Fruit fly (Drosophila melanogaster) whole organism, prepupa: ENCODE data around the gene SPARC.

ENCODE experiments used
- Blimp-1 ChIP-seq: fragments of 200-800 bp; sonication (Bioruptor generic); optimal IDR thresholded peaks from 3 replicates; lab custom pipeline; 2017; ENCODE audit warnings: missing biosample characterization, missing genetic modification characterization, mild to moderate bottlenecking, moderate library complexity, missing genetic modification reagents
- CG10631 ChIP-seq: fragments of 200-800 bp; sonication (Bioruptor generic); optimal IDR thresholded peaks from 2 replicates; lab custom pipeline; 2016; ENCODE audit warnings: missing biosample characterization, missing genetic modification characterization
- CG10669 ChIP-seq: fragments of 200-800 bp; sonication (Bioruptor generic); optimal IDR thresholded peaks from 3 replicates; lab custom pipeline; 2018; ENCODE audit warnings: missing biosample characterization, mild to moderate bottlenecking, missing genetic modification characterization, moderate library complexity
- CG11294 ChIP-seq: fragments of 200-800 bp; sonication (Bioruptor generic); IDR thresholded peaks from 2 replicates; pipeline ENCODE4 v1.3.6; 2022; ENCODE audit warnings: missing biosample characterization, missing genetic modification characterization
- CG11902 ChIP-seq: fragments of 200-800 bp; sonication (Bioruptor generic); optimal IDR thresholded peaks from 3 replicates; lab custom pipeline; 2016; ENCODE audit warnings: missing biosample characterization, missing genetic modification characterization
- CG15336 ChIP-seq: fragments of 200-800 bp; sonication (Bioruptor generic); IDR thresholded peaks from 2 replicates; pipeline ENCODE4 v1.3.6; 2022; ENCODE audit warnings: missing biosample characterization, missing genetic modification characterization
- CG1621 ChIP-seq: fragments of 200-800 bp; sonication (Bioruptor generic); optimal IDR thresholded peaks from 3 replicates; lab custom pipeline; 2018; ENCODE audit warnings: missing biosample characterization, mild to moderate bottlenecking, missing genetic modification characterization
- CG16779 ChIP-seq: fragments of 200-800 bp; sonication (Bioruptor generic); optimal IDR thresholded peaks from 3 replicates; lab custom pipeline; 2017; ENCODE audit warnings: missing biosample characterization, mild to moderate bottlenecking, missing genetic modification characterization
- CG3032 ChIP-seq: fragments of 200-800 bp; optimal IDR thresholded peaks from 2 replicates; lab custom pipeline; 2019; ENCODE audit warnings: missing biosample characterization, mild to moderate bottlenecking, missing genetic modification characterization, moderate library complexity
- CG31627 ChIP-seq: fragments of 200-800 bp; sonication (Bioruptor generic); optimal IDR thresholded peaks from 3 replicates; lab custom pipeline; 2016; ENCODE audit warnings: missing biosample characterization, missing genetic modification characterization
- CG34406 ChIP-seq: fragments of 200-800 bp; sonication (Bioruptor generic); optimal IDR thresholded peaks from 3 replicates; lab custom pipeline; 2016; ENCODE audit warnings: missing biosample characterization, missing genetic modification characterization
- CG3919 ChIP-seq: fragments of 200-800 bp; sonication (Bioruptor generic); optimal IDR thresholded peaks from 3 replicates; lab custom pipeline; 2016; ENCODE audit warnings: missing biosample characterization, missing genetic modification characterization
- CG4318 ChIP-seq: fragments of 200-800 bp; sonication (Bioruptor generic); optimal IDR thresholded peaks from 3 replicates; lab custom pipeline; 2017; ENCODE audit warnings: missing biosample characterization, mild to moderate bottlenecking, missing genetic modification characterization
- CG6163 ChIP-seq: fragments of 200-800 bp; sonication (Bioruptor generic); IDR thresholded peaks from 3 replicates; pipeline ENCODE4 v1.3.6; 2022; ENCODE audit warnings: missing biosample characterization, missing genetic modification characterization
- CG6276 ChIP-seq: fragments of 200-800 bp; sonication (Bioruptor generic); optimal IDR thresholded peaks from 2 replicates; lab custom pipeline; 2017; ENCODE audit warnings: missing biosample characterization, mild to moderate bottlenecking, missing genetic modification characterization
- CG6792 ChIP-seq: fragments of 200-800 bp; sonication (Bioruptor generic); optimal IDR thresholded peaks from 3 replicates; lab custom pipeline; 2016; ENCODE audit warnings: missing biosample characterization, missing genetic modification characterization
- CG7368 ChIP-seq: fragments of 200-800 bp; sonication (Bioruptor generic); optimal IDR thresholded peaks from 3 replicates; lab custom pipeline; 2016; ENCODE audit warnings: missing biosample characterization, missing genetic modification characterization
- CG8119 ChIP-seq: fragments of 200-800 bp; sonication (Bioruptor generic); IDR thresholded peaks from 3 replicates; pipeline ENCODE4 v1.3.6; 2022; ENCODE audit warnings: missing biosample characterization, missing genetic modification characterization
- CG8319 ChIP-seq: fragments of 200-800 bp; sonication (Bioruptor generic); optimal IDR thresholded peaks from 3 replicates; lab custom pipeline; 2016; ENCODE audit warnings: missing biosample characterization, missing genetic modification characterization
- CG8632 ChIP-seq: fragments of 200-800 bp; sonication (Bioruptor generic); optimal IDR thresholded peaks from 3 replicates; lab custom pipeline; 2016; ENCODE audit warnings: missing biosample characterization, missing genetic modification characterization
- CG9139 ChIP-seq: fragments of 200-800 bp; sonication (Bioruptor generic); optimal IDR thresholded peaks from 3 replicates; lab custom pipeline; 2017; ENCODE audit warnings: missing biosample characterization, mild to moderate bottlenecking, missing genetic modification characterization
- Eip75B ChIP-seq: fragments of 200-800 bp; sonication (Bioruptor generic); optimal IDR thresholded peaks from 3 replicates; lab custom pipeline; 2016; ENCODE audit warnings: missing biosample characterization, missing genetic modification characterization
- Eip78C ChIP-seq: fragments of 200-800 bp; sonication (Bioruptor generic); peaks from one replicate; lab custom pipeline; 2016; ENCODE audit warnings: missing biosample characterization, missing genetic modification characterization
- Eip93F ChIP-seq: fragments of 200-800 bp; sonication (Bioruptor generic); optimal IDR thresholded peaks from 2 replicates; lab custom pipeline; 2016; ENCODE audit warnings: missing biosample characterization, mild to moderate bottlenecking, missing genetic modification characterization
- Ets21C ChIP-seq: fragments of 200-800 bp; sonication (Bioruptor generic); optimal IDR thresholded peaks from 3 replicates; lab custom pipeline; 2016; ENCODE audit warnings: missing biosample characterization, missing genetic modification characterization
- Ets96B ChIP-seq: fragments of 200-800 bp; optimal IDR thresholded peaks from 2 replicates; lab custom pipeline; 2019; ENCODE audit warnings: missing biosample characterization, mild to moderate bottlenecking, missing genetic modification characterization, moderate library complexity
- Gug ChIP-seq: fragments of 200-800 bp; sonication (Bioruptor generic); IDR thresholded peaks from 2 replicates; pipeline ENCODE4 v1.3.6; 2022; ENCODE audit warnings: missing biosample characterization, missing genetic modification characterization
- Hr38 ChIP-seq: sonication (Bioruptor generic); optimal IDR thresholded peaks from 2 replicates; lab custom pipeline; 2016; ENCODE audit warnings: missing biosample characterization, missing genetic modification characterization
- Hr39 ChIP-seq: fragments of 200-800 bp; sonication (Bioruptor generic); optimal IDR thresholded peaks from 2 replicates; lab custom pipeline; 2016; ENCODE audit warnings: missing biosample characterization, missing genetic modification characterization
- Hr4 ChIP-seq: fragments of 200-800 bp; sonication (Bioruptor generic); optimal IDR thresholded peaks from 3 replicates; lab custom pipeline; 2016; ENCODE audit warnings: missing biosample characterization, missing genetic modification characterization
- Lpt ChIP-seq: fragments of 200-800 bp; sonication (Bioruptor generic); optimal IDR thresholded peaks from 3 replicates; lab custom pipeline; 2016; ENCODE audit warnings: missing biosample characterization, missing genetic modification characterization
- Met ChIP-seq: fragments of 200-800 bp; sonication (Bioruptor generic); optimal IDR thresholded peaks from 3 replicates; lab custom pipeline; 2016; ENCODE audit warnings: missing biosample characterization, missing genetic modification characterization
- OdsH ChIP-seq: fragments of 200-800 bp; sonication (Bioruptor generic); optimal IDR thresholded peaks from 3 replicates; lab custom pipeline; 2016; ENCODE audit warnings: missing biosample characterization, missing genetic modification characterization
- Smox ChIP-seq: fragments of 200-800 bp; sonication (Bioruptor generic); optimal IDR thresholded peaks from 3 replicates; lab custom pipeline; 2016; ENCODE audit warnings: missing biosample characterization, missing genetic modification characterization
- Sox102F ChIP-seq: fragments of 200-800 bp; sonication (Bioruptor generic); optimal IDR thresholded peaks from 2 replicates; lab custom pipeline; 2016; ENCODE audit warnings: missing biosample characterization, mild to moderate bottlenecking, missing genetic modification characterization
- Sox14 ChIP-seq: fragments of 200-800 bp; sonication (Bioruptor generic); optimal IDR thresholded peaks from 3 replicates; lab custom pipeline; 2016; ENCODE audit warnings: missing biosample characterization, missing genetic modification characterization
- Sox15 ChIP-seq: fragments of 200-800 bp; sonication (Bioruptor generic); optimal IDR thresholded peaks from 3 replicates; lab custom pipeline; 2016; ENCODE audit warnings: missing biosample characterization, missing genetic modification characterization
- achi ChIP-seq: fragments of 200-800 bp; sonication (Bioruptor generic); optimal IDR thresholded peaks from 3 replicates; lab custom pipeline; 2016; ENCODE audit warnings: missing biosample characterization, missing genetic modification characterization
- acj6 ChIP-seq: fragments of 200-800 bp; sonication (Bioruptor generic); optimal IDR thresholded peaks from 3 replicates; lab custom pipeline; 2016; ENCODE audit warnings: missing biosample characterization, missing genetic modification characterization
- cyc ChIP-seq: fragments of 200-800 bp; sonication (Bioruptor generic); optimal IDR thresholded peaks from 3 replicates; lab custom pipeline; 2016; ENCODE audit warnings: missing biosample characterization, missing genetic modification characterization
- dac ChIP-seq: fragments of 200-800 bp; sonication (Bioruptor generic); optimal IDR thresholded peaks from 2 replicates; lab custom pipeline; 2017; ENCODE audit warnings: missing biosample characterization, mild to moderate bottlenecking, missing genetic modification characterization
- eg ChIP-seq: fragments of 200-800 bp; sonication (Bioruptor generic); IDR thresholded peaks from 3 replicates; pipeline ENCODE4 v1.3.6; 2022; ENCODE audit warnings: missing biosample characterization, missing genetic modification characterization
- esn ChIP-seq: fragments of 200-800 bp; sonication (Bioruptor generic); optimal IDR thresholded peaks from 2 replicates; lab custom pipeline; 2016; ENCODE audit warnings: missing biosample characterization, mild to moderate bottlenecking, missing genetic modification characterization, moderate library complexity
- fd59A ChIP-seq: fragments of 200-800 bp; sonication (Bioruptor generic); optimal IDR thresholded peaks from 2 replicates; lab custom pipeline; 2017; ENCODE audit warnings: missing biosample characterization, mild to moderate bottlenecking, missing genetic modification characterization, missing genetic modification reagents
- fd85E ChIP-seq: fragments of 200-800 bp; sonication (Bioruptor generic); optimal IDR thresholded peaks from 3 replicates; lab custom pipeline; 2016; ENCODE audit warnings: missing biosample characterization, missing genetic modification characterization
- fkh ChIP-seq: fragments of 200-800 bp; sonication (Bioruptor generic); optimal IDR thresholded peaks from 3 replicates; lab custom pipeline; 2017; ENCODE audit warnings: missing biosample characterization, mild to moderate bottlenecking, missing genetic modification characterization, moderate library complexity
- lz ChIP-seq: fragments of 200-800 bp; sonication (Bioruptor generic); optimal IDR thresholded peaks from 3 replicates; lab custom pipeline; 2016; ENCODE audit warnings: missing biosample characterization, missing genetic modification characterization
- net ChIP-seq: fragments of 200-800 bp; sonication (Bioruptor generic); optimal IDR thresholded peaks from 3 replicates; lab custom pipeline; 2016; ENCODE audit warnings: missing biosample characterization, missing genetic modification characterization
- pdm3 ChIP-seq: fragments of 200-800 bp; sonication (Bioruptor generic); optimal IDR thresholded peaks from 3 replicates; lab custom pipeline; 2016; ENCODE audit warnings: missing biosample characterization, missing genetic modification characterization
- salr ChIP-seq, 2 experiments: fragments of 200-800 bp; sonication (Bioruptor generic); optimal IDR thresholded peaks; 3 replicates each; lab custom pipeline; 2016 to 2018; ENCODE audit warnings: missing biosample characterization in 2 of 2, missing genetic modification characterization in 2 of 2, mild to moderate bottlenecking in 1 of 2
- ss ChIP-seq, 2 experiments: fragments of 200-800 bp; sonication (Bioruptor generic); optimal IDR thresholded peaks; 2 replicates in 1 of 2; 3 replicates in 1 of 2; lab custom pipeline; 2017 to 2018; ENCODE audit warnings: mild to moderate bottlenecking in 2 of 2, missing biosample characterization in 2 of 2, missing genetic modification characterization in 2 of 2, moderate library complexity in 1 of 2
- topi ChIP-seq: fragments of 200-800 bp; sonication (Bioruptor generic); optimal IDR thresholded peaks from 3 replicates; lab custom pipeline; 2016; ENCODE audit warnings: missing biosample characterization, missing genetic modification characterization
- vri ChIP-seq: fragments of 200-800 bp; sonication (Bioruptor generic); optimal IDR thresholded peaks from 3 replicates; lab custom pipeline; 2016; ENCODE audit warnings: missing biosample characterization, mild to moderate bottlenecking, missing genetic modification characterization

Gene SPARC

dm6 chr3R:26899982-26900381, 28.2 kb upstream of the SPARC start:
- TF ChIP-seq Sox102F (GFP tag; lab: Kevin White, UChicago) = peak; percentile 53
- peak; percentile 26 for TF ChIP-seq Eip75B (GFP tag; lab: Kevin White, UChicago)
- TF ChIP-seq CG7368 = peak; percentile 13
- TF ChIP-seq Hr38 (GFP tag; lab: Kevin White, UChicago) = no peak
- TF ChIP-seq CG8632 (GFP tag; lab: Kevin White, UChicago) = peak; percentile 45
- TF ChIP-seq esn (GFP tag; lab: Kevin White, UChicago) = peak; percentile 52
- peak; percentile 38 for TF ChIP-seq Hr39 (GFP tag; lab: Kevin White, UChicago)
- TF ChIP-seq fd85E (GFP tag; lab: Kevin White, UChicago) = no peak
- peak; percentile 32 for TF ChIP-seq CG10631 (GFP tag; lab: Kevin White, UChicago)
- peak; percentile 50; the same call in 1 of the 3 replicates for TF ChIP-seq CG6163 (GFP tag; lab: Robert Waterston, UW)
- TF ChIP-seq lz (GFP tag; lab: Kevin White, UChicago) = peak; percentile 31
- no peak for TF ChIP-seq Smox (GFP tag; lab: Kevin White, UChicago)
- TF ChIP-seq CG8319 (GFP tag; lab: Kevin White, UChicago) = peak; percentile 18
- TF ChIP-seq Eip78C (GFP tag; lab: Kevin White, UChicago) = peak; percentile 85
- TF ChIP-seq cyc (GFP tag; lab: Kevin White, UChicago) = peak; percentile 29
- TF ChIP-seq CG8119 (GFP tag; lab: Robert Waterston, UW) = peak; percentile 66
- peak; percentile 35 for TF ChIP-seq topi (GFP tag; lab: Kevin White, UChicago)
- TF ChIP-seq Sox14 (GFP tag; lab: Kevin White, UChicago) = peak; percentile 39
- peak; percentile 24 for TF ChIP-seq CG11902
- no peak for TF ChIP-seq fkh
- no peak for TF ChIP-seq CG6276 (GFP tag; lab: Kevin White, UChicago)
- TF ChIP-seq pdm3 (GFP tag; lab: Kevin White, UChicago) = peak; percentile 57
- TF ChIP-seq fd59A (GFP tag; lab: Kevin White, UChicago) = no peak
- TF ChIP-seq Hr4 (GFP tag; lab: Kevin White, UChicago) = peak; percentile 61
- TF ChIP-seq Gug (GFP tag; lab: Robert Waterston, UW) = peak; percentile 35; the same call in 1 of the 2 replicates
- no peak for TF ChIP-seq Ets21C (GFP tag; lab: Kevin White, UChicago)
- TF ChIP-seq Met (GFP tag; lab: Kevin White, UChicago) = peak; percentile 22
- peak; percentile 35 for TF ChIP-seq net (GFP tag; lab: Kevin White, UChicago)
- TF ChIP-seq eg (GFP tag; lab: Robert Waterston, UW) = peak; percentile 67
- peak; percentile 67 for TF ChIP-seq CG3919 (GFP tag; lab: Kevin White, UChicago)
- TF ChIP-seq Eip93F (GFP tag; lab: Kevin White, UChicago) = no peak
- peak in 1 of 2 experiments; percentile 22 for TF ChIP-seq salr (GFP tag; optimal IDR thresholded peaks at IDR 0.05; lab: Kevin White, UChicago)
- no peak for TF ChIP-seq dac (GFP tag; lab: Kevin White, UChicago)
- TF ChIP-seq CG4318 (GFP tag; lab: Kevin White, UChicago) = peak; percentile 16
- TF ChIP-seq Blimp-1 (GFP tag; lab: Kevin White, UChicago) = no peak
- TF ChIP-seq Sox15 = peak; percentile 29
- TF ChIP-seq CG6792 (GFP tag; lab: Kevin White, UChicago) = peak; percentile 51
- peak; percentile 62 for TF ChIP-seq acj6
- TF ChIP-seq CG10669 (GFP tag; lab: Kevin White, UChicago) = peak; percentile 22
- TF ChIP-seq Ets96B (tag; lab: Kevin White, UChicago) = peak; percentile 27
- TF ChIP-seq vri = peak; percentile 14
- TF ChIP-seq CG3032 (tag; lab: Kevin White, UChicago) = no peak
- TF ChIP-seq achi = peak; percentile 60
- no peak for TF ChIP-seq CG16779 (tag; lab: Kevin White, UChicago)
- 0 out of 2 replicates have a peak, but pooled peaks have one; percentile 20 for TF ChIP-seq CG11294 (GFP tag; lab: Robert Waterston, UW)
- TF ChIP-seq OdsH (GFP tag; lab: Kevin White, UChicago) = peak; percentile 66
- TF ChIP-seq Lpt = peak; percentile 28
- no peak for TF ChIP-seq CG1621 (tag; lab: Kevin White, UChicago)
- TF ChIP-seq CG34406 (GFP tag; lab: Kevin White, UChicago) = peak; percentile 60
- TF ChIP-seq ss (GFP tag; optimal IDR thresholded peaks at IDR 0.05; lab: Kevin White, UChicago) = no peak
- TF ChIP-seq CG31627 = peak; percentile 25
- TF ChIP-seq CG15336 (GFP tag; lab: Robert Waterston, UW) = peak; percentile 76
- TF ChIP-seq CG9139 = no peak
